Worm (Caenorhabditis elegans): ENCODE results near the gene T26H8.5.
A peak's percentile ranks its signal among the peaks of the same experiment; 100 is the strongest.
"Not testable (repeated sequence)": the region's sequence is repeated elsewhere in the genome, so short reads cannot be mapped to it uniquely, and the experiment has no call there.

Gene T26H8.5

DNA sequence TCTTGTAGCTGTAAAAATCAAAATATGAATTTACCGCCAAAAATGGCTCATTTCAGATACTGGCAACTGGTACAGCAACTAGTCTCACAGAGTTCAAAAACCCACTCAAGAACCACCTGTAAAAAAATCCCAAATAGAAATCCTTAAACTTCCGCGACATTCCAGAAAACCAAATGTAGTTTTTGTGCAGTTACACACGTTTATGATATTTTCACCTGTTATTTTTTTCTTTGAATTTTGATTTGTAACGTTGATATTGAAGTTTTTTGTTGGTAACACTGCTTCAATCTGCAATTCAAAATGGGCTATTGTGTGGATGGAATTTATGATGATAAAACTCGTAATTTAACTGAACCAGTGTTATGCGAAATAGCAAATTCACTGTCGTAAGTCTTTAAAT, 27.4 kb upstream of the T26H8.5 start, which contains the start of gene srw-113:
TSS of gene srw-113 (plus strand) at position 301 of the 400 bp plus-strand sequence.
- no peak for TF ChIP-seq snpc-4 (tag; optimal IDR thresholded peaks at IDR 0.05)
- TF ChIP-seq unc-39 (tag; optimal IDR thresholded peaks at IDR 0.05) = no peak
- no peak for TF ChIP-seq nhr-76 (tag; optimal IDR thresholded peaks at IDR 0.05)
- no peak for TF ChIP-seq ztf-11 (tag; optimal IDR thresholded peaks at IDR 0.05)

DNA sequence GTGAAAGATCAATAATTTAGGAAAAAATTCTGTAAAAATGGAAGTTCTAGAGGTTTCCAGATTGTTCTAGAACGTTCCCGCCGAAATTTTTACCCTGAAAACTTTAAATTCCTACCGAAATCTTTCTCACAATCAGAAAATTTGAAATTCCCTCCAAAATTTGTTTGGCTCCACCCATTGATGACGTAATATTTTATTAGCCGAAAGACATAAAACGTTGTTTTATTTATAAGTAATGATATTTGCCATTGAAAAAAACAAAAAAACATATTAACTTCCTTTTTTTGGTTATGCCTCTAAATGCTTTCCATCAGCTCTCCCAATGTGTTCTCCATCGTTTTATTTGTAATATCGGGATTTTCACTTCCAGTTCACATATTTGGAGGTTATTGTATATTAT, 24.9 kb upstream of the T26H8.5 start, which contains the start of gene srh-295:
TSS of gene srh-295 (plus strand) at position 301 of the 400 bp plus-strand sequence.
- TF ChIP-seq zip-8 (tag; optimal IDR thresholded peaks at IDR 0.05) = peak; percentile 70
- TF ChIP-seq ces-1 (GFP tag; optimal IDR thresholded peaks at IDR 0.05) = no peak

DNA sequence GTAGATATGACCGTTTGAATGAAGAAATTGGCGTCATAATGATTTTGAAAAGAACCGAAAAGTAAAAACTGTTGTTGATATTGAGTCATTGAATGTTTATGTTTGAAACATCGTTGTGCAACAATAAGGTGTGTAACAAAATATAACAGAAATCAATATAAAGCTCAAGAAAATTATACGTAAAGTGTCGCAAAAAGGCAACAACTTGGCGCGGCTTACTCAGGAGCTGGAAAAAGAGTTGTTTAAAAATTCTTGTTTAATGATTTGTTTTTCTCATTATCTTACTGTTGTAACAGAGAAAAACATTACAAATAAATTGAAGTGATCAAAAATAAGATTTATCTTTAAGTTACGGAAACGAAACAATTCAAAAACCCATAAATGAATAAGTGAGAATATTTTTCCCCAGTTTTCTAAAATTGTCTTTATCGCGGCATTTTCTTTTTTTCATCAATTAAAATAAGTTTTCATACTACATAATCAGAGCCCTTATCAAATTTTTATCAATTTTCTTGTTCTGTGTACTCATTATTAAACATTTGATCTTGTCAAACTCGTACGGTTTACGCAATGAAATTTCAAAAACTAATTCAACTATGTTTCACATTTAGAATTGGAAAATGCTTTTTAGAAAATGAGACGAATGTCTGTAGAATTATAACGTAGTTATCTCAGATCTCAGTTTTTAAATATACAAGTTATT, 22.5 kb upstream of the T26H8.5 start, which contains the start of gene ZK1037.6:
TSS of gene ZK1037.6 (minus strand) at position 51 of the 703 bp plus-strand sequence.
- TF ChIP-seq drap-1 (GFP tag; optimal IDR thresholded peaks at IDR 0.05) (no peak), nhr-28 (tag; optimal IDR thresholded peaks at IDR 0.05) (no peak), hlh-1 (tag; optimal IDR thresholded peaks at IDR 0.05) (no peak), mls-2 (tag; optimal IDR thresholded peaks at IDR 0.05) (no peak), elt-3 (tag; optimal IDR thresholded peaks at IDR 0.05) (no peak), zip-8 (tag; optimal IDR thresholded peaks at IDR 0.05) (no peak), lsy-2 (tag; optimal IDR thresholded peaks at IDR 0.05) (no peak), unc-62 (GFP tag; optimal IDR thresholded peaks at IDR 0.05) (no peak), snpc-4 (tag; optimal IDR thresholded peaks at IDR 0.05) (no peak), blmp-1 (tag; optimal IDR thresholded peaks at IDR 0.05) (no peak), tbx-8 (GFP tag; optimal IDR thresholded peaks at IDR 0.05) (no peak), lin-32 (GFP tag; optimal IDR thresholded peaks at IDR 0.05) (no peak), ces-1 (GFP tag; optimal IDR thresholded peaks at IDR 0.05) (no peak), nhr-237 (tag; optimal IDR thresholded peaks at IDR 0.05) (no peak), nhr-12 (tag; optimal IDR thresholded peaks at IDR 0.05) (no peak), M03D4.4 (tag; optimal IDR thresholded peaks at IDR 0.05) (no peak)

DNA sequence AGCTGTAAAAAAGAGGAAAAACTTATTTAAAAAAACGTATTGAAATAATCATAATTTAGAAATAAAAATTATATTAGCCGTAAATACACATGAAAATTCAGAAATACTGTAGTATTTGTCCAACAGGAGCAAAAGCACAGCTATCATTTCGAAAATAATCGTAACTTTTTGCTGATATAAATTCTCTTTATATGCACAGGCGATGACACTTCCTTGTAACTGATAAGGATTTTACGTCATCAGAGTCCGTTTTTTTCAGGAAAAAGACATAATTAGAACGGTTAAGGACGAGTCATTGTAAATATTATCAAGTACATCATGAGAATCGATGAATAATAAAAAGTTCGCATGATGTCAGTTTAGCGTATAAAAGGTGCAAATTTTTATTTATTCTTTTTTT, 18.0 kb upstream of the T26H8.5 start:
- TF ChIP-seq flh-1 (GFP tag; optimal IDR thresholded peaks at IDR 0.05) (no peak), unc-62 (GFP tag; optimal IDR thresholded peaks at IDR 0.05) (no peak), nhr-12 (tag; optimal IDR thresholded peaks at IDR 0.05) (no peak), pha-4 (tag; optimal IDR thresholded peaks at IDR 0.05) (no peak), unc-120 (tag; optimal IDR thresholded peaks at IDR 0.05; ENCODE audit: poor library complexity, severe bottlenecking) (no peak), mls-2 (tag; optimal IDR thresholded peaks at IDR 0.05) (no peak), drap-1 (GFP tag; optimal IDR thresholded peaks at IDR 0.05) (no peak), ceh-39 (tag; optimal IDR thresholded peaks at IDR 0.05) (no peak), cnd-1 (tag; optimal IDR thresholded peaks at IDR 0.05) (no peak), mab-5 (tag; optimal IDR thresholded peaks at IDR 0.05) (no peak), nhr-2 (tag; optimal IDR thresholded peaks at IDR 0.05) (no peak)

DNA sequence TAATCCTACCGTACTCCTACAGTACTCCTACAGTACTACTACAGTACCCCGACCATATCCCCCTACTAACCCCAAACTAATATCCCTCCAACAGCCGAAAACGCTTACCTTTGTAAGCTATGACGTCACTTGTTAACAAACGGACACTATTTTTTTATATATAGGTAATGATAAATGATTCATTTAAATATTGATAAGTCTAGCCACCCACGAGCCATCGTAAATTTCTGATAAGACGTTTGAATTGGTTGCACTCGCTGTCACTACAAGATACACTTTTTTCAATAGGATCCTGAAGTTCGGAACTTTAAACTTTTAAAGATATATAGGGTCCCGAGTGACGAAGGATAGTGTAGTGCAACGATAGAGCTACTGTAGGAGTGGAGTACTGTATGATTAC, 17.3 kb upstream of the T26H8.5 start, which contains the start of gene nhr-247:
TSS of gene nhr-247 (plus strand) at position 330 of the 400 bp plus-strand sequence.
- TF ChIP-seq mep-1 (tag; optimal IDR thresholded peaks at IDR 0.05); elt-1 (tag; optimal IDR thresholded peaks at IDR 0.05; ENCODE audit: borderline replicate concordance, insufficient read depth); zip-8 (tag; optimal IDR thresholded peaks at IDR 0.05): not testable (repeated sequence)

DNA sequence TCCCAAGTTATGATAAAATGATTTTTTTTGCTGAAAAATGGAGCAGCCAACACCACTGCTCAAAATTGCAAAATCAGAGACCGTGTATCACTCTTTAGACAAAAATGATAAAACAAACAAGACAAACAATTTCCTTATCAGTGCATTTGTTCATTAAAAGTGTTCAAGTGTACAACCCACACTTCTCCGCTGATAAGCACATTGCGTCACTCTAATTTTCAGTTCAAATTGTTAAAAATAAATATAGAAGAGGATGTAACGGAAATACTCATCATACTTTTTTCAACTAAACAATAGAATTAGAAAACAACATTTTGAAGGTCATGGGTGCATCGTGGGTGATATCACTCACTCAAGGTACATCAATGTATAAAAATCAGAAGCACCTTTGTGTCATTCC, 13.2 kb upstream of the T26H8.5 start, which contains the start of gene nhr-291:
TSS of gene nhr-291 (plus strand) at position 324 of the 400 bp plus-strand sequence.
- TF ChIP-seq flh-1 (GFP tag; optimal IDR thresholded peaks at IDR 0.05) (no peak), snpc-4 (tag; optimal IDR thresholded peaks at IDR 0.05) (no peak), mls-2 (tag; optimal IDR thresholded peaks at IDR 0.05) (no peak), lin-13 (tag; optimal IDR thresholded peaks at IDR 0.05) (no peak), cnd-1 (tag; optimal IDR thresholded peaks at IDR 0.05) (no peak), elt-1 (tag; optimal IDR thresholded peaks at IDR 0.05; ENCODE audit: borderline replicate concordance, insufficient read depth) (no peak), unc-39 (tag; optimal IDR thresholded peaks at IDR 0.05) (no peak), mab-5 (tag; optimal IDR thresholded peaks at IDR 0.05) (no peak), nhr-237 (tag; optimal IDR thresholded peaks at IDR 0.05) (no peak), zip-8 (tag; optimal IDR thresholded peaks at IDR 0.05) (no peak), sem-2 (GFP tag; optimal IDR thresholded peaks at IDR 0.05) (no peak), nhr-2 (tag; optimal IDR thresholded peaks at IDR 0.05) (no peak), elt-3 (tag; optimal IDR thresholded peaks at IDR 0.05) (no peak), ceh-83 (GFP tag; optimal IDR thresholded peaks at IDR 0.05) (no peak), ham-2 (GFP tag; optimal IDR thresholded peaks at IDR 0.05) (no peak), hlh-1 (tag; optimal IDR thresholded peaks at IDR 0.05) (no peak)
